Worm (Caenorhabditis elegans): Measurements from ENCODE around the gene bus-19.

bus-19 gene

ce11 chrV:12869948-12870347 is 1.9 kb upstream of the bus-19 start, which contains the start of gene T07F10.3 (continued):
- TF ChIP-seq lin-15B (tag; optimal IDR thresholded peaks at IDR 0.05) (no peak), mdl-1 (tag; optimal IDR thresholded peaks at IDR 0.05) (no peak), lir-3 (tag; optimal IDR thresholded peaks at IDR 0.05) (no peak), zip-2 (tag; optimal IDR thresholded peaks at IDR 0.05) (no peak), ctbp-1 (GFP tag; IDR thresholded peaks at IDR 0.05) (no peak; the same call in 1 of the 2 replicates), R02D3.7 (tag; optimal IDR thresholded peaks at IDR 0.05) (no peak), unc-130 (GFP tag; optimal IDR thresholded peaks at IDR 0.05) (peak; percentile 93), ceh-44 (GFP tag; IDR thresholded peaks at IDR 0.05) (peak; percentile 46; the same call in 1 of the 2 replicates), snpc-1.2 (GFP tag; IDR thresholded peaks at IDR 0.05) (0 out of 2 replicates have a peak, but pooled peaks have one; percentile 63), zag-1 (tag; optimal IDR thresholded peaks at IDR 0.05) (no peak), lin-1 (GFP tag; IDR thresholded peaks at IDR 0.05) (0 out of 2 replicates have a peak, but pooled peaks have one; percentile 56), nhr-77 (tag; optimal IDR thresholded peaks at IDR 0.05) (peak; percentile 45), cey-2 (tag; optimal IDR thresholded peaks at IDR 0.05; ENCODE audit: borderline replicate concordance, insufficient read depth) (no peak), hmg-1.1 (GFP tag; IDR thresholded peaks at IDR 0.05) (0 out of 2 replicates have a peak, but pooled peaks have one; percentile 34), duxl-1 (tag; optimal IDR thresholded peaks at IDR 0.05; ENCODE audit: poor library complexity) (peak; percentile 87), Y75B8A.6 (GFP tag; IDR thresholded peaks at IDR 0.05) (no peak), skn-1 (tag; optimal IDR thresholded peaks at IDR 0.05) (no peak), gei-8 (GFP tag; optimal IDR thresholded peaks at IDR 0.05) (no peak), php-3 (GFP tag; IDR thresholded peaks at IDR 0.05) (0 out of 2 replicates have a peak, but pooled peaks have one; percentile 29), unc-39 (tag; optimal IDR thresholded peaks at IDR 0.05) (no peak), madf-9 (GFP tag; conservative IDR thresholded peaks at IDR 0.05) (peak; percentile 87), zfp-2 (tag; optimal IDR thresholded peaks at IDR 0.05) (no peak), hlh-11 (tag; optimal IDR thresholded peaks at IDR 0.05) (peak; percentile 64), fkh-10 (GFP tag; optimal IDR thresholded peaks at IDR 0.05) (no peak), mxl-3 (GFP tag; optimal IDR thresholded peaks at IDR 0.05) (peak; percentile 41), nhr-48 (tag; optimal IDR thresholded peaks at IDR 0.05) (peak; percentile 51), aly-2 (tag; optimal IDR thresholded peaks at IDR 0.05) (no peak), lin-38 (GFP tag; IDR thresholded peaks at IDR 0.05) (peak; percentile 81), spr-3 (GFP tag; optimal IDR thresholded peaks at IDR 0.05) (peak; percentile 45), sdz-12 (GFP tag; optimal IDR thresholded peaks at IDR 0.05) (peak; percentile 77), nhr-42 (GFP tag; IDR thresholded peaks at IDR 0.05) (0 out of 2 replicates have a peak, but pooled peaks have one; percentile 21), F26F4.8 (GFP tag; conservative IDR thresholded peaks at IDR 0.05) (no peak), mdt-29 (GFP tag; IDR thresholded peaks at IDR 0.05) (peak; percentile 71), nhr-6 (tag; optimal IDR thresholded peaks at IDR 0.05) (peak; percentile 97), Y5F2A.4 (GFP tag; optimal IDR thresholded peaks at IDR 0.05) (no peak), lsy-2 (tag; optimal IDR thresholded peaks at IDR 0.05) (no peak), Y48G9A.11 (GFP tag; IDR thresholded peaks at IDR 0.05) (peak; percentile 88), T26A8.4 (GFP tag; IDR thresholded peaks at IDR 0.05) (peak; percentile 80), ama-1 (optimal IDR thresholded peaks at IDR 0.05) (no peak), snpc-4 (tag; optimal IDR thresholded peaks at IDR 0.05) (no peak), ZK546.5 (tag; optimal IDR thresholded peaks at IDR 0.05) (no peak), nhr-41 (GFP tag; IDR thresholded peaks at IDR 0.05) (no peak), madf-5 (GFP tag; IDR thresholded peaks at IDR 0.05) (no peak; a peak in 1 of 4 replicates), tag-97 (GFP tag; IDR thresholded peaks at IDR 0.05) (peak; percentile 81; the same call in 1 of the 2 replicates), daf-8 (GFP tag; IDR thresholded peaks at IDR 0.05) (no peak), ces-1 (GFP tag; optimal IDR thresholded peaks at IDR 0.05) (peak; percentile 25), nhr-25 (tag; optimal IDR thresholded peaks at IDR 0.05; ENCODE audit: borderline replicate concordance, insufficient read depth) (no peak), lin-39 (tag; optimal IDR thresholded peaks at IDR 0.05) (no peak), daf-19 (GFP tag; conservative IDR thresholded peaks at IDR 0.05) (no peak), nhr-28 (tag; optimal IDR thresholded peaks at IDR 0.05) (peak; percentile 69), pqm-1 (tag; optimal IDR thresholded peaks at IDR 0.05) (no peak)

All from whole organism, L4 larva.